Worm (Caenorhabditis elegans) whole organism, young adult: ENCODE data around the gene Y54F10BM.3.

Experiments
- B0261.1 ChIP-seq: sonication (generic microtip); optimal IDR thresholded peaks from 2 replicates; lab custom pipeline; 2016; ENCODE audit warnings: mild to moderate bottlenecking, missing genetic modification characterization, moderate library complexity, missing compliant biosample characterization
- F33H1.4 ChIP-seq: fragments of 200-800 bp; sonication (Bioruptor generic); IDR thresholded peaks from 2 replicates; pipeline ENCODE4 v1.3.6; 2022; ENCODE audit warnings: missing genetic modification reagents, missing genetic modification characterization, missing compliant biosample characterization
- F55B11.4 ChIP-seq: sonication (generic microtip); optimal IDR thresholded peaks from 2 replicates; lab custom pipeline; 2016; ENCODE audit warnings: missing compliant biosample characterization, missing genetic modification characterization, borderline replicate concordance; ENCODE audit not compliant: insufficient read depth
- F57A8.1 ChIP-seq: fragments of 200-800 bp; sonication (Bioruptor generic); optimal IDR thresholded peaks from 2 replicates; lab custom pipeline; 2018; ENCODE audit warnings: mild to moderate bottlenecking, missing genetic modification characterization, moderate library complexity, missing compliant biosample characterization
- T07F8.4 ChIP-seq: sonication (generic microtip); optimal IDR thresholded peaks from 2 replicates; lab custom pipeline; 2016; ENCODE audit warnings: mild to moderate bottlenecking, missing genetic modification characterization, moderate library complexity, missing compliant biosample characterization
- Y67H2A.10 ChIP-seq: fragments of 200-800 bp; sonication (Bioruptor generic); conservative IDR thresholded peaks from 2 replicates; pipeline ENCODE4 v1.3.6; 2022; ENCODE audit warnings: missing genetic modification reagents, missing genetic modification characterization, missing compliant biosample characterization
- Y79H2A.3 ChIP-seq: fragments of 200-800 bp; sonication (Bioruptor generic); conservative IDR thresholded peaks from 2 replicates; pipeline ENCODE4 v1.3.6; 2022; ENCODE audit warnings: missing genetic modification reagents, missing genetic modification characterization, missing compliant biosample characterization
- aptf-2 ChIP-seq: fragments of 200-800 bp; sonication (Bioruptor generic); conservative IDR thresholded peaks from 2 replicates; pipeline ENCODE4 v1.3.6; 2022; ENCODE audit warnings: missing genetic modification reagents, missing genetic modification characterization, missing compliant biosample characterization
- aptf-3 ChIP-seq: fragments of 200-800 bp; sonication (Bioruptor generic); IDR thresholded peaks from 2 replicates; pipeline ENCODE4 v1.3.6; 2022; ENCODE audit warnings: missing genetic modification characterization, missing compliant biosample characterization
- attf-3 ChIP-seq: fragments of 200-800 bp; sonication (Bioruptor generic); conservative IDR thresholded peaks from 2 replicates; pipeline ENCODE4 v1.3.6; 2022; ENCODE audit warnings: missing genetic modification reagents, missing genetic modification characterization, missing compliant biosample characterization
- ccch-3 ChIP-seq: fragments of 200-800 bp; sonication (Bioruptor generic); optimal IDR thresholded peaks from 2 replicates; lab custom pipeline; 2018; ENCODE audit warnings: mild to moderate bottlenecking, missing genetic modification characterization, missing compliant biosample characterization
- cebp-2 ChIP-seq: fragments of 200-800 bp; sonication (Bioruptor generic); IDR thresholded peaks from 2 replicates; pipeline ENCODE4 v1.3.6; 2022; ENCODE audit warnings: missing genetic modification characterization, missing compliant biosample characterization
- ceh-40 ChIP-seq: fragments of 200-800 bp; sonication (Bioruptor generic); IDR thresholded peaks from 2 replicates; pipeline ENCODE4 v1.3.6; 2022; ENCODE audit warnings: missing genetic modification characterization, missing compliant biosample characterization
- ceh-91 ChIP-seq: fragments of 200-800 bp; sonication (Bioruptor generic); IDR thresholded peaks from 2 replicates; pipeline ENCODE4 v1.3.6; 2022; ENCODE audit warnings: missing genetic modification reagents, missing genetic modification characterization, missing compliant biosample characterization
- egl-44 ChIP-seq: fragments of 200-800 bp; sonication (Bioruptor generic); IDR thresholded peaks from 2 replicates; pipeline ENCODE4 v1.3.6; 2022; ENCODE audit warnings: missing genetic modification reagents, missing genetic modification characterization, missing compliant biosample characterization
- ekl-4 ChIP-seq: fragments of 200-800 bp; sonication (Bioruptor generic); IDR thresholded peaks from 2 replicates; pipeline ENCODE4 v1.3.6; 2022; ENCODE audit warnings: missing genetic modification reagents, missing genetic modification characterization, missing compliant biosample characterization
- fkh-3 ChIP-seq: sonication (generic microtip); optimal IDR thresholded peaks from 2 replicates; lab custom pipeline; 2016; ENCODE audit warnings: mild to moderate bottlenecking, missing genetic modification characterization, missing compliant biosample characterization
- him-1 ChIP-seq: sonication (generic microtip); optimal IDR thresholded peaks from 2 replicates; lab custom pipeline; 2016; ENCODE audit warnings: missing genotype, missing genetic modification reagents, missing genetic modification characterization, missing compliant biosample characterization
- hlh-12 ChIP-seq: sonication (generic microtip); optimal IDR thresholded peaks from 2 replicates; lab custom pipeline; 2016; ENCODE audit warnings: missing genetic modification characterization, missing compliant biosample characterization
- hlh-26 ChIP-seq: fragments of 200-800 bp; sonication (Bioruptor generic); conservative IDR thresholded peaks from 2 replicates; pipeline ENCODE4 v1.3.6; 2022; ENCODE audit warnings: missing genetic modification reagents, missing genetic modification characterization, missing compliant biosample characterization
- hmg-20 ChIP-seq: fragments of 200-800 bp; sonication (Bioruptor generic); IDR thresholded peaks from 2 replicates; pipeline ENCODE4 v1.3.6; 2022; ENCODE audit warnings: missing genetic modification reagents, missing genetic modification characterization, missing compliant biosample characterization
- hrde-1 ChIP-seq: sonication (generic microtip); optimal IDR thresholded peaks from 2 replicates; lab custom pipeline; 2016; ENCODE audit warnings: missing genetic modification characterization, mild to moderate bottlenecking, missing compliant biosample characterization, moderate library complexity, missing genotype, missing genetic modification reagents, borderline replicate concordance
- lin-40 ChIP-seq: sonication (generic microtip); optimal IDR thresholded peaks from 2 replicates; lab custom pipeline; 2016; ENCODE audit warnings: missing genetic modification characterization, mild to moderate bottlenecking, missing compliant biosample characterization, missing genotype, missing genetic modification reagents
- lsl-1 ChIP-seq: fragments of 200-800 bp; sonication (Bioruptor generic); optimal IDR thresholded peaks from 2 replicates; lab custom pipeline; 2018; ENCODE audit warnings: mild to moderate bottlenecking, missing genetic modification characterization, moderate library complexity, missing compliant biosample characterization
- madf-3 ChIP-seq: fragments of 200-800 bp; sonication (Bioruptor generic); IDR thresholded peaks from 2 replicates; pipeline ENCODE4 v1.3.6; 2022; ENCODE audit warnings: missing genetic modification reagents, missing genetic modification characterization, missing compliant biosample characterization
- mel-28 ChIP-seq: sonication (generic microtip); optimal IDR thresholded peaks from 2 replicates; lab custom pipeline; 2016; ENCODE audit warnings: borderline replicate concordance, mild to moderate bottlenecking, missing genetic modification characterization, missing compliant biosample characterization
- nhr-179 ChIP-seq: sonication (generic microtip); optimal IDR thresholded peaks from 2 replicates; lab custom pipeline; 2016; ENCODE audit warnings: mild to moderate bottlenecking, missing genetic modification characterization, missing compliant biosample characterization
- nhr-90 ChIP-seq: sonication (generic microtip); optimal IDR thresholded peaks from 2 replicates; lab custom pipeline; 2016; ENCODE audit warnings: missing genotype, mild to moderate bottlenecking, missing genetic modification characterization, missing compliant biosample characterization
- pbrm-1 ChIP-seq: fragments of 200-800 bp; sonication (Bioruptor generic); IDR thresholded peaks from 2 replicates; pipeline ENCODE4 v1.3.6; 2022; ENCODE audit warnings: missing genetic modification reagents, missing genetic modification characterization, missing compliant biosample characterization
- rec-8 ChIP-seq, 2 experiments: sonication (generic microtip); optimal IDR thresholded peaks; 2 replicates each; lab custom pipeline; 2016; ENCODE audit warnings: mild to moderate bottlenecking in 2 of 2, missing genetic modification characterization in 2 of 2, missing genetic modification reagents in 2 of 2, missing genotype in 2 of 2, missing biosample characterization in 1 of 2, missing compliant biosample characterization in 1 of 2, moderate library complexity in 1 of 2
- rpc-1 ChIP-seq, 2 experiments: fragments of 150-350 bp in 1 of 2; sonication (generic microtip) in 1 of 2; optimal IDR thresholded peaks; 2 replicates each; lab custom pipeline; 2014 to 2018; ENCODE audit warnings: missing biosample characterization in 1 of 2, missing genetic modification characterization in 1 of 2, missing genetic modification reagents in 1 of 2, missing genotype in 1 of 2
- sea-2 ChIP-seq: fragments of 200-800 bp; sonication (Bioruptor generic); IDR thresholded peaks from 2 replicates; pipeline ENCODE4 v1.3.6; 2022; ENCODE audit warnings: missing genetic modification characterization, missing compliant biosample characterization
- snpc-1.3 ChIP-seq: sonication (generic microtip); optimal IDR thresholded peaks from 2 replicates; lab custom pipeline; 2017; ENCODE audit warnings: missing genetic modification characterization, mild to moderate bottlenecking, missing compliant biosample characterization, antibody characterized with exemption, moderate library complexity, missing genotype, missing genetic modification reagents; ENCODE audit not compliant: insufficient read depth
- snpc-3.4 ChIP-seq: sonication (generic microtip); optimal IDR thresholded peaks from 2 replicates; lab custom pipeline; 2017; ENCODE audit warnings: missing genetic modification characterization, mild to moderate bottlenecking, missing compliant biosample characterization, antibody characterized with exemption, moderate library complexity, missing genotype, missing genetic modification reagents
- snpc-4 ChIP-seq, 5 experiments: fragments of 150-350 bp in 1 of 5; sonication (generic microtip) in 4 of 5; optimal IDR thresholded peaks; 2 replicates each; lab custom pipeline; 2014 to 2018; ENCODE audit warnings: missing genetic modification characterization in 5 of 5, missing biosample characterization in 3 of 5, antibody characterized with exemption in 2 of 5, mild to moderate bottlenecking in 2 of 5, missing compliant biosample characterization in 2 of 5, missing genotype in 2 of 5, moderate library complexity in 2 of 5, missing genetic modification reagents in 1 of 5
- tlf-1 ChIP-seq: fragments of 200-800 bp; sonication (Bioruptor generic); optimal IDR thresholded peaks from 2 replicates; lab custom pipeline; 2018; ENCODE audit warnings: mild to moderate bottlenecking, missing genetic modification characterization, missing compliant biosample characterization
- unc-62 ChIP-seq: fragments of 150-350 bp; optimal IDR thresholded peaks from 2 replicates; lab custom pipeline; 2014; ENCODE audit warnings: missing biosample characterization, missing genetic modification reagents, missing genetic modification characterization
- ztf-22 ChIP-seq: fragments of 200-800 bp; sonication (Bioruptor generic); optimal IDR thresholded peaks from 2 replicates; lab custom pipeline; 2018; ENCODE audit warnings: mild to moderate bottlenecking, missing genetic modification characterization, moderate library complexity, missing compliant biosample characterization

The Y54F10BM.3 gene

DNA sequence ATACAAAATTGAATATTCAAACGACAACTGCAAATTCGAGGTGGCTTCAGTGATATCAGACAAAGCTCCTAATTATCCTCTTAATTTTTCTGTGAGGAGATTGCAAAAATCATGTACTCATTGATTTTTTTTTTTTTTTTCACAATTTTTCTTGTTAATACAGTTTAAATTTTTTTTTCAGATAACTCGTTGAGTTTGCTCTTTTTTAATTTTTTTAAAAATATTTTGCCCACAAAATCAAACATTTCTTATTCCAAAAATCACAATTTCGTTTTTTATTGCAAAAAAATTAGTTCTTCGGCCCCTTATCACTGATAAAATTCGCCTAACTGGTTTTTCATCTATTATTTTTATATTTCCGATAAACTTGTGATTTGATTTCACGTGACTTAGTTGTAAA, 5.0 kb upstream of the Y54F10BM.3 start, which contains the start of gene Y54F10BM.21 (continued):
- TF ChIP-seq mel-28 = no peak
- TF ChIP-seq hrde-1 (tag; lab: Kevin White, UChicago) = no peak

DNA sequence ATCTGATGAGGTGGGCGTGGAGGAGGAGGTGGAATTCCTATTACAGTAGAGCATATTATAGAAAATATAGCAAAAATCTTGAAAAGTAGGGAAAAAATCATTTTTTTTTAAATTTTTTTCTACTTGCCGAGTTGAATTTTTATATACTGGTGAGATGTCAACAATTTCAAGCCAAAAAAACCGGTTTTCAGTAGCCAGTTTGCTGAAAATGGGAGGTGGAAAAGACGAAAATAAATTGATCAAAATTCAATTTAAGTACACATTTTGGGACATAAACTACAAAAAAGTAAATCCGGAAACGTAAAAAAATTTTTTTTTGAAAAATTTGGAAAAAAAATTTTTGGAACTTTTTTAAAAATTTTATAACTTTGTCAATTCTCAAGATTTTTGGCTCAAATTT, 2.4 kb upstream of the Y54F10BM.3 start, which contains the start of gene Y54F10BM.23:
Y54F10BM.23 (minus strand) TSS at position 101 of the 400 bp plus-strand sequence.
- TF ChIP-seq ztf-22 (GFP tag; lab: Kevin White, UChicago) (no peak), cebp-2 (no peak)

DNA sequence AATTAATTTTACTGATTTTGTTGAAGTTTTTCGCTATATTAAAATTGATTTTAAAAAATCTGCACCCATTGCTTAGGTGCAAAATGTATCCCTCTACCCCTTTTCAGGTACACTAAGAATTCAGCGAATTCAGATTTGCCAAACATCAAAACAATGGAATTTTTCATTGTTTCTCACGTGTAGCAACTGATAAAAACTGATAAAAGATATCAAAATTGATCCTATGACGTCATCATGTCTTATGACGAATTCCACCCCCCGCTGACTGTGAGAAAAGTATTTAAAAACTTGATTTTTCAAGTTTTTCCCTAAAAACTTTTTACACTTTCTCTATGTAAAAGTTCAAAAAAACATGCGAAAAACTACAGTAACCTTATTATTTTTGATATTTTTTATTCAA, 1.3 kb upstream of the Y54F10BM.3 start, which contains the start of gene Y54F10BM.22:
Y54F10BM.22 (plus strand) TSS at position 331 of the 400 bp plus-strand sequence.
- TF ChIP-seq snpc-1.3 (no peak), fkh-3 (tag; lab: Kevin White, UChicago) (no peak), tlf-1 (GFP tag; lab: Kevin White, UChicago) (no peak), attf-3 (GFP tag; lab: Robert Waterston, UW) (no peak), Y79H2A.3 (no peak), Y67H2A.10 (GFP tag; lab: Robert Waterston, UW) (no peak), nhr-90 (tag; lab: Kevin White, UChicago) (no peak), snpc-3.4 (tag; lab: Kevin White, UChicago) (no peak), unc-62 (GFP tag; lab: Kevin White, UChicago) (no peak), ccch-3 (GFP tag; lab: Kevin White, UChicago) (no peak), rec-8 (tag; optimal IDR thresholded peaks at IDR 0.05; lab: Kevin White, UChicago) (no peak), snpc-4 (GFP tag; optimal IDR thresholded peaks at IDR 0.05; lab: Kevin White, UChicago) (no peak), snpc-4 (tag; optimal IDR thresholded peaks at IDR 0.05; lab: Kevin White, UChicago) (no peak), hlh-12 (tag; lab: Kevin White, UChicago) (no peak), sea-2 (GFP tag; lab: Robert Waterston, UW) (no peak), lsl-1 (no peak), rpc-1 (optimal IDR thresholded peaks at IDR 0.05; lab: Kevin White, UChicago) (no peak), rpc-1 (tag; optimal IDR thresholded peaks at IDR 0.05; lab: Kevin White, UChicago) (no peak), hmg-20 (GFP tag; lab: Robert Waterston, UW) (no peak), madf-3 (GFP tag; lab: Robert Waterston, UW) (no peak)

DNA sequence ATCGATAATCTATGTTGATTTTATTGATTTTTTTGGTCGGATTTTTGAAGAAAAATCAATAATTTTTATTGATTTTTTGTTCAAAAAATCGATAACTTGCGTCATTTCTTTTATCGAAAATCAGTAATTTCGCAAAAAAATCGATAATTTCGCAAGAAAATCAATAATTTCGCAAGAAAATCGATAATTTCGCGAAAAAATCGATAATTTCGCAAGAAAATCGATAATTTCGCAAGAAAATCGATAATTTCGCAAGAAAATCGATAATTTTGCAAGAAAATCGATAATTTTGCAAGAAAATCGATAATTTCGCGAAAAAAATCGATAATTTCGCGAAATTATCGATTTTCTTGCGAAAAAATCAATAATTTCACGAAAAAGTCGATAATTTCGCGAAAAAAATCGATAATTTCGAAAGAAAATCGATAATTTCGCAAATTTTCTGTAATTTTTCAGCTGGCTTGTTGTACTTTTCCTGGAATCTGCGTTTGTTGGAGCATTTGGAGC, 1.6 kb downstream of the Y54F10BM.3 start:
- TF ChIP-seq lin-40 (tag; lab: Kevin White, UChicago) (no peak), ceh-91 (GFP tag; lab: Robert Waterston, UW) (no peak), madf-3 (GFP tag; lab: Robert Waterston, UW) (no peak), B0261.1 (no peak), hlh-26 (no peak), ekl-4 (GFP tag; lab: Robert Waterston, UW) (no peak), F57A8.1 (GFP tag; lab: Kevin White, UChicago) (no peak), aptf-2 (GFP tag; lab: Robert Waterston, UW) (no peak), nhr-179 (no peak), pbrm-1 (GFP tag; lab: Robert Waterston, UW) (no peak), nhr-90 (tag; lab: Kevin White, UChicago) (no peak), him-1 (tag; lab: Kevin White, UChicago) (no peak), aptf-3 (GFP tag; lab: Robert Waterston, UW) (no peak), F33H1.4 (no peak), F55B11.4 (tag; lab: Kevin White, UChicago) (no peak), T07F8.4 (tag; lab: Kevin White, UChicago) (no peak), egl-44 (no peak), ceh-40 (GFP tag; lab: Robert Waterston, UW) (no peak)
